Fruit fly (Drosophila melanogaster) whole organism, adult: ENCODE results near the gene CG32147.

Experiments used
- CG12768 ChIP-seq: fragments of 200-800 bp; sonication (Bioruptor generic); optimal IDR thresholded peaks from 2 replicates; lab custom pipeline; 2017; ENCODE audit warnings: missing biosample characterization, missing genetic modification characterization, mild to moderate bottlenecking, moderate library complexity, missing genetic modification reagents
- Clk ChIP-seq: fragments of 200-800 bp; sonication (Bioruptor generic); optimal IDR thresholded peaks from 2 replicates; lab custom pipeline; 2017; ENCODE audit warnings: missing biosample characterization, missing genetic modification characterization
- Crg-1 ChIP-seq: fragments of 200-800 bp; sonication (Bioruptor generic); optimal IDR thresholded peaks from 2 replicates; lab custom pipeline; 2016; ENCODE audit warnings: missing biosample characterization, missing genetic modification characterization
- bab1 ChIP-seq: fragments of 200-800 bp; sonication (Bioruptor generic); optimal IDR thresholded peaks from 3 replicates; lab custom pipeline; 2019; ENCODE audit warnings: missing biosample characterization, mild to moderate bottlenecking, missing genetic modification characterization, moderate library complexity
- cic ChIP-seq: fragments of 200-800 bp; sonication (Bioruptor generic); optimal IDR thresholded peaks from 2 replicates; lab custom pipeline; 2017; ENCODE audit warnings: missing biosample characterization, mild to moderate bottlenecking, missing genetic modification characterization, moderate library complexity
- kay ChIP-seq: fragments of 200-800 bp; sonication (Bioruptor generic); peaks from one replicate; lab custom pipeline; 2016; ENCODE audit warnings: missing biosample characterization, missing genetic modification characterization, borderline replicate concordance
- ovo ChIP-seq: fragments of 200-800 bp; sonication (Bioruptor generic); optimal IDR thresholded peaks from 2 replicates; lab custom pipeline; 2016; ENCODE audit warnings: missing biosample characterization, missing genetic modification characterization

The CG32147 gene

dm6 chr3L:15093929-15094588 lies 49.8 kb downstream of the CG32147 start:
- TF ChIP-seq Crg-1 (GFP tag; lab: Kevin White, UChicago) (no peak), CG12768 (GFP tag; lab: Kevin White, UChicago) (peak; percentile 8), Clk (GFP tag; lab: Kevin White, UChicago) (no peak), bab1 (GFP tag; lab: Kevin White, UChicago) (peak; percentile 29), cic (GFP tag; lab: Kevin White, UChicago) (no peak), ovo (GFP tag; lab: Kevin White, UChicago) (peak; percentile 65), kay (GFP tag; lab: Kevin White, UChicago) (peak; percentile 44)
